Fruit fly (Drosophila melanogaster): ENCODE measurements around the gene CG42395.

The CG42395 gene

dm6 chrX:9531869-9532268 lies 44.2 kb downstream of the CG42395 start (continued):
- no peak for TF ChIP-seq Eip93F (GFP tag; optimal IDR thresholded peaks at IDR 0.05)
- peak; percentile 9 for TF ChIP-seq CG32006 (GFP tag; optimal IDR thresholded peaks at IDR 0.05)
- TF ChIP-seq CG9139 (GFP tag; optimal IDR thresholded peaks at IDR 0.05), result no peak
- no peak for TF ChIP-seq Hr4 (GFP tag; optimal IDR thresholded peaks at IDR 0.05)
- TF ChIP-seq esn (GFP tag; optimal IDR thresholded peaks at IDR 0.05), result no peak
- TF ChIP-seq ss (GFP tag; optimal IDR thresholded peaks at IDR 0.05), result no peak
- TF ChIP-seq CG8319 (GFP tag; optimal IDR thresholded peaks at IDR 0.05), result no peak
- TF ChIP-seq CG8632 (GFP tag; optimal IDR thresholded peaks at IDR 0.05), result no peak
- peak; percentile 6 for TF ChIP-seq acj6 (GFP tag; optimal IDR thresholded peaks at IDR 0.05)
- TF ChIP-seq lz (GFP tag; optimal IDR thresholded peaks at IDR 0.05), result no peak
- TF ChIP-seq CG1621 (tag; optimal IDR thresholded peaks at IDR 0.05), result no peak
- TF ChIP-seq CG6163 (GFP tag; IDR thresholded peaks at IDR 0.05), result no peak
- TF ChIP-seq CG34406 (GFP tag; optimal IDR thresholded peaks at IDR 0.05), result no peak
- no peak for TF ChIP-seq spab (GFP tag; optimal IDR thresholded peaks at IDR 0.05)
- peak; percentile 34 for TF ChIP-seq svp (GFP tag)
- no peak for TF ChIP-seq Smox (GFP tag; optimal IDR thresholded peaks at IDR 0.05)
- TF ChIP-seq fd59A (GFP tag; optimal IDR thresholded peaks at IDR 0.05), result no peak
